Worm (Caenorhabditis elegans): ENCODE data around the gene K04A8.1.

K04A8.1 gene

ce11 chrV:6551707-6552390 lies 14.3 kb upstream of the K04A8.1 start, which contains the start of gene twk-10 (continued):
- TF ChIP-seq ZK185.1 (tag; optimal IDR thresholded peaks at IDR 0.05; ENCODE audit: poor library complexity, severe bottlenecking) (peak; percentile 70), lsl-1 (GFP tag; optimal IDR thresholded peaks at IDR 0.05) (peak; percentile 7), sdz-38 (tag; optimal IDR thresholded peaks at IDR 0.05) (no peak), T26A5.8 (tag; optimal IDR thresholded peaks at IDR 0.05) (peak; percentile 8), sea-2 (GFP tag; IDR thresholded peaks at IDR 0.05) (no peak), ceh-40 (GFP tag; IDR thresholded peaks at IDR 0.05) (peak; percentile 57; the same call in 1 of the 2 replicates), lsy-27 (tag; optimal IDR thresholded peaks at IDR 0.05; ENCODE audit: borderline replicate concordance, insufficient read depth) (peak; percentile 51), ceh-58 (GFP tag; IDR thresholded peaks at IDR 0.05) (0 out of 2 replicates have a peak, but pooled peaks have one; percentile 72), ceh-27 (GFP tag; optimal IDR thresholded peaks at IDR 0.05) (no peak), attf-6 (GFP tag; IDR thresholded peaks at IDR 0.05) (no peak), cebp-2 (GFP tag; IDR thresholded peaks at IDR 0.05) (0 out of 2 replicates have a peak, but pooled peaks have one; percentile 47), nhr-120 (GFP tag; IDR thresholded peaks at IDR 0.05) (no peak), him-1 (tag; optimal IDR thresholded peaks at IDR 0.05) (peak; percentile 75), ets-4 (GFP tag; optimal IDR thresholded peaks at IDR 0.05) (peak; percentile 18), let-607 (tag; optimal IDR thresholded peaks at IDR 0.05) (peak in 1 of 2 experiments; percentile 42), D2030.7 (GFP tag; IDR thresholded peaks at IDR 0.05) (peak; percentile 53), repo-1 (tag; optimal IDR thresholded peaks at IDR 0.05) (no peak), pbrm-1 (GFP tag; IDR thresholded peaks at IDR 0.05) (peak; percentile 52; the same call in 1 of the 2 replicates), rcor-1 (GFP tag; IDR thresholded peaks at IDR 0.05) (peak; percentile 52; the same call in 1 of the 2 replicates), B0261.1 (tag; optimal IDR thresholded peaks at IDR 0.05) (peak; percentile 73), F23B12.7 (tag; optimal IDR thresholded peaks at IDR 0.05; ENCODE audit: insufficient read depth) (peak; percentile 87), let-526 (GFP tag; IDR thresholded peaks at IDR 0.05) (no peak), nhr-80 (tag; optimal IDR thresholded peaks at IDR 0.05) (peak; percentile 24), Y56A3A.18 (GFP tag; IDR thresholded peaks at IDR 0.05) (peak; percentile 77), hrde-1 (tag; optimal IDR thresholded peaks at IDR 0.05; ENCODE audit: borderline replicate concordance) (peak; percentile 4), snpc-1.3 (tag; optimal IDR thresholded peaks at IDR 0.05; ENCODE audit: insufficient read depth) (peak; percentile 57), Y67H2A.10 (GFP tag; conservative IDR thresholded peaks at IDR 0.05) (no peak; the same call in 1 of the 2 replicates), B0035.1 (tag; optimal IDR thresholded peaks at IDR 0.05) (peak; percentile 15), lin-54 (GFP tag; optimal IDR thresholded peaks at IDR 0.05) (peak; percentile 51), madf-3 (GFP tag; IDR thresholded peaks at IDR 0.05) (0 out of 2 replicates have a peak, but pooled peaks have one; percentile 55), pha-4 (tag; optimal IDR thresholded peaks at IDR 0.05) (no peak), unc-130 (GFP tag; optimal IDR thresholded peaks at IDR 0.05) (no peak), attf-5 (GFP tag; optimal IDR thresholded peaks at IDR 0.05) (peak; percentile 53), nfya-1 (tag; optimal IDR thresholded peaks at IDR 0.05; ENCODE audit: borderline replicate concordance, insufficient read depth) (no peak), C17E4.6 (GFP tag; IDR thresholded peaks at IDR 0.05) (no peak), ekl-4 (GFP tag; IDR thresholded peaks at IDR 0.05) (no peak), sptf-2 (GFP tag; optimal IDR thresholded peaks at IDR 0.05) (no peak), ztf-28 (GFP tag; IDR thresholded peaks at IDR 0.05) (no peak)
